Worm (Caenorhabditis elegans): ENCODE results near the gene pqn-29.

pqn-29 gene

DNA sequence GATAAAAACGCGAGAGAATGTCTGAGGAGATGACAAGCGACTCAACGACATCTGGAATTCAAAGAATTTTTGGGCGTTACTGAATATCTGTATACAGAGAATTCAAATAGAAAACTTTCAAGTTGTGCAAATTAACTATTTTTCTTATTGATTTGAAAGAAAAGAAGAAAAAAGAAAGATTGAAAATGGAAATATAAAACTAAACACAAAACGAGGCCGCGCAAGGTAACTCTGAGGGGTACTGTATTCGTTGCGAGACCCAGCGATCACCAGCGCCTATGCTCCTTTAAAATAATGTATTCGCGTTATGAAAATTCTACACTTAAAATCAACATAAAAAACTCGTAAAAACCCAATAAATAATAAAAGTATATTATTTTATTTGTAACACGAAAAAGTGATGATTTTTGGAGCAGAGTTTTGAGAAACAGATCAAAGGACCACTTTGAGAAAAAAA is 50.3 kb downstream of the pqn-29 start, which contains the start of gene asb-1:
TSS of gene asb-1 (minus strand) at position 51 of the 457 bp plus-strand sequence.
- TF ChIP-seq ceh-31 (tag; optimal IDR thresholded peaks at IDR 0.05) (no peak), hlh-15 (tag; optimal IDR thresholded peaks at IDR 0.05) (no peak), sdc-2 (tag; optimal IDR thresholded peaks at IDR 0.05) (no peak), unc-42 (tag; optimal IDR thresholded peaks at IDR 0.05) (no peak), Y22D7AL.16 (tag; optimal IDR thresholded peaks at IDR 0.05) (no peak), pat-9 (tag; optimal IDR thresholded peaks at IDR 0.05) (no peak), pha-4 (tag; optimal IDR thresholded peaks at IDR 0.05) (no peak), hlh-6 (tag; optimal IDR thresholded peaks at IDR 0.05) (no peak)

DNA sequence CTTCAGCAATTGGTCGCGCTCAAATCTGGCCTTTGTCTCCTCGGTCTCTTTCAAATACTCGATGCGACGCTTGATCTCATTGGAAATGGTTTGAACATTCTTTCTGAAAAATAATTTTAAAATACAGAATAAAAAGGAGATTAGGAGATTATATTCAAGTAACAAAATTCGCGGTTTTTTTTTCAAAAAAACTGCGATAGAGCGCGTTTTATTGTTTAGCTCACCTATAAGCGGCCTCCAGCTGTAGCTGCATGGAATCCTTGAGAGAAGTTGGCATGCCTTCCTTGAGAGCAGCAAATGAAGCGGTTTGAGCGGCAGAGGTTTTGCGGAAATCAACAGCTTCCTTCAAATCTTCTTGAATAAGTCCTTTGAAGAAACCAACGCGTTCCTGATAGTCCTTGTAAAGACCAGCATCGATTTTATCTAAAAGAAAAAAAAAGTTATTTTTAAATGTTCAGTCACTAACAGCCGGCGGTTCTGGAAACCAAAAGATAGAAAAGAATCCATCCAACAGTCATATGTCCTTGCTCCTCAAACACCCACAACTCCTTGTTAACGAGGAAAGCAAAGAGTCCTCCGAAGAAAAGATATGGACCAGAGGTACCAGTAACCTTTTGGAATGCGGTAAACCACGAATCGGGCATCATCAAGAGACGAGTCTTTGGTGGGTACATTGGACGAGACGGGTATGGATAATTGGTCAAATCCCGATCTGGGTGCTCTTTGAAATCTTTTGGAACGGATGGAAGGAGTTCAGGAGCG is 51.2 kb downstream of the pqn-29 start:
- TF ChIP-seq T23F11.4 (GFP tag; optimal IDR thresholded peaks at IDR 0.05) (no peak), C08G9.2 (tag; optimal IDR thresholded peaks at IDR 0.05) (no peak), npax-4 (tag; optimal IDR thresholded peaks at IDR 0.05) (no peak), rnt-1 (tag; optimal IDR thresholded peaks at IDR 0.05) (no peak), nhr-11 (tag; optimal IDR thresholded peaks at IDR 0.05) (no peak), pat-9 (tag; optimal IDR thresholded peaks at IDR 0.05) (no peak), nhr-232 (tag; optimal IDR thresholded peaks at IDR 0.05) (no peak), ceh-14 (tag; optimal IDR thresholded peaks at IDR 0.05) (no peak), elt-2 (tag; optimal IDR thresholded peaks at IDR 0.05) (no peak), hlh-30 (tag; optimal IDR thresholded peaks at IDR 0.05; ENCODE audit: insufficient read depth) (no peak), K02D7.2 (tag; optimal IDR thresholded peaks at IDR 0.05) (no peak)

DNA sequence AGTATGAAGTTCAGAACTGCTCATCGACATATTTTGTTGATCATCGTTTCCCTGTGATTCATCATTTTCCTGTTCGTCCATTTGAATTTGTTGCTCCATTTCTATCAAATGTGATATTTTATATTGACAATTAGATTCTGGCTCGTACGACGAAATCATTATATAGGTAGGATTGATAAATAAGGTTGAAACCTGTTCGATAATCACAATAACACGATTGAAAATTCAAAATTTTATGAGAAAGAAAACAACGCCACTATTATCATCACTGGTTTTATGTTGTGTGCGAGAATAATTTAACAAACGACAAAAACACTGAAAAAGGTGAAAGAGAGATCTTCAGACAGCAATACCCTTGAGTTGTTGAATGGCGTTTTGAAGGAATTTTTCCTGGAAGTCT is 51.8 kb downstream of the pqn-29 start, which contains the start of gene apc-11:
TSS of gene apc-11 (minus strand) at position 101 of the 400 bp plus-strand sequence.
- TF ChIP-seq hlh-6 (tag; optimal IDR thresholded peaks at IDR 0.05) (no peak), rnt-1 (tag; optimal IDR thresholded peaks at IDR 0.05) (no peak), ttx-3 (tag; optimal IDR thresholded peaks at IDR 0.05) (no peak), dmd-4 (tag; optimal IDR thresholded peaks at IDR 0.05; ENCODE audit: borderline replicate concordance) (no peak), ceh-9 (tag; optimal IDR thresholded peaks at IDR 0.05) (no peak), hlh-8 (tag; optimal IDR thresholded peaks at IDR 0.05) (no peak), lim-6 (tag; optimal IDR thresholded peaks at IDR 0.05) (no peak), zip-5 (tag; optimal IDR thresholded peaks at IDR 0.05) (no peak), pax-1 (tag; optimal IDR thresholded peaks at IDR 0.05) (no peak), gmeb-2 (tag; optimal IDR thresholded peaks at IDR 0.05) (no peak), elt-2 (tag; optimal IDR thresholded peaks at IDR 0.05) (no peak), ztf-16 (tag; optimal IDR thresholded peaks at IDR 0.05) (no peak)
